Worm (Caenorhabditis elegans) whole organism, young adult: ENCODE measurements around the gene C50E3.13.

Source experiments
- B0261.1 ChIP-seq: sonication (generic microtip); optimal IDR thresholded peaks from 2 replicates; lab custom pipeline; 2016; ENCODE audit warnings: mild to moderate bottlenecking, missing genetic modification characterization, moderate library complexity, missing compliant biosample characterization
- F55B11.4 ChIP-seq: sonication (generic microtip); optimal IDR thresholded peaks from 2 replicates; lab custom pipeline; 2016; ENCODE audit warnings: missing compliant biosample characterization, missing genetic modification characterization, borderline replicate concordance; ENCODE audit not compliant: insufficient read depth
- T26A5.8 ChIP-seq: sonication (generic microtip); optimal IDR thresholded peaks from 2 replicates; lab custom pipeline; 2016; ENCODE audit warnings: missing genetic modification characterization, missing compliant biosample characterization
- ZK185.1 ChIP-seq: sonication (generic microtip); optimal IDR thresholded peaks from 2 replicates; lab custom pipeline; 2016; ENCODE audit warnings: mild to moderate bottlenecking, missing genetic modification characterization, missing compliant biosample characterization; ENCODE audit not compliant: poor library complexity, severe bottlenecking
- lin-35 ChIP-seq, 3 experiments: fragments of 150-350 bp in 2 of 3; sonication (generic microtip) in 1 of 3; optimal IDR thresholded peaks; 2 replicates each; lab custom pipeline; 2014 to 2018; ENCODE audit warnings: missing biosample characterization in 3 of 3, missing genetic modification characterization in 3 of 3, missing genetic modification reagents in 3 of 3
- nfya-1 ChIP-seq: sonication (generic microtip); optimal IDR thresholded peaks from 2 replicates; lab custom pipeline; 2017; ENCODE audit warnings: antibody characterized with exemption, missing compliant biosample characterization, missing genetic modification characterization, borderline replicate concordance; ENCODE audit not compliant: insufficient read depth
- nhr-179 ChIP-seq: sonication (generic microtip); optimal IDR thresholded peaks from 2 replicates; lab custom pipeline; 2016; ENCODE audit warnings: mild to moderate bottlenecking, missing genetic modification characterization, missing compliant biosample characterization
- nhr-90 ChIP-seq: sonication (generic microtip); optimal IDR thresholded peaks from 2 replicates; lab custom pipeline; 2016; ENCODE audit warnings: missing genotype, mild to moderate bottlenecking, missing genetic modification characterization, missing compliant biosample characterization
- rpc-1 ChIP-seq, 2 experiments: fragments of 150-350 bp in 1 of 2; sonication (generic microtip) in 1 of 2; optimal IDR thresholded peaks; 2 replicates each; lab custom pipeline; 2014 to 2018; ENCODE audit warnings: missing biosample characterization in 1 of 2, missing genetic modification characterization in 1 of 2, missing genetic modification reagents in 1 of 2, missing genotype in 1 of 2
- sea-2 ChIP-seq: fragments of 200-800 bp; sonication (Bioruptor generic); IDR thresholded peaks from 2 replicates; pipeline ENCODE4 v1.3.6; 2022; ENCODE audit warnings: missing genetic modification characterization, missing compliant biosample characterization
- snpc-4 ChIP-seq, 5 experiments: fragments of 150-350 bp in 1 of 5; sonication (generic microtip) in 4 of 5; optimal IDR thresholded peaks; 2 replicates each; lab custom pipeline; 2014 to 2018; ENCODE audit warnings: missing genetic modification characterization in 5 of 5, missing biosample characterization in 3 of 5, antibody characterized with exemption in 2 of 5, mild to moderate bottlenecking in 2 of 5, missing compliant biosample characterization in 2 of 5, missing genotype in 2 of 5, moderate library complexity in 2 of 5, missing genetic modification reagents in 1 of 5
- somi-1 ChIP-seq: fragments of 200-800 bp; sonication (Bioruptor generic); optimal IDR thresholded peaks from 2 replicates; lab custom pipeline; 2018; ENCODE audit warnings: mild to moderate bottlenecking, missing genetic modification characterization, missing compliant biosample characterization

- TF ChIP-seq F55B11.4 (tag; lab: Kevin White, UChicago) (no peak), B0261.1 (no peak), ZK185.1 (tag; lab: Kevin White, UChicago) (no peak), nfya-1 (tag; lab: Kevin White, UChicago) (no peak), snpc-4 (GFP tag; optimal IDR thresholded peaks at IDR 0.05; lab: Kevin White, UChicago) (no peak), snpc-4 (tag; optimal IDR thresholded peaks at IDR 0.05; lab: Kevin White, UChicago) (no peak), T26A5.8 (tag; lab: Kevin White, UChicago) (no peak), nhr-179 (tag; lab: Kevin White, UChicago) (no peak), sea-2 (GFP tag; lab: Robert Waterston, UW) (no peak), rpc-1 (optimal IDR thresholded peaks at IDR 0.05; lab: Kevin White, UChicago) (no peak), rpc-1 (tag; optimal IDR thresholded peaks at IDR 0.05; lab: Kevin White, UChicago) (no peak), lin-35 (GFP tag; optimal IDR thresholded peaks at IDR 0.05; lab: Kevin White, UChicago) (no peak), somi-1 (GFP tag; lab: Kevin White, UChicago) (no peak), nhr-90 (tag; lab: Kevin White, UChicago) (no peak)
Measured at ce11 chrV:7645454-7645853, 21.4 kb upstream of the C50E3.13 start, which contains the start of gene str-47.
